Fruit fly (Drosophila melanogaster) whole organism, embryonic: ENCODE measurements around the gene CG12256.

Source experiments
- Antp ChIP-seq: fragments of 200-800 bp; sonication (Bioruptor generic); optimal IDR thresholded peaks from 3 replicates; lab custom pipeline; 2016; ENCODE audit warnings: missing biosample characterization, missing genetic modification characterization
- Atf-2 ChIP-seq: fragments of 200-800 bp; sonication (Bioruptor generic); optimal IDR thresholded peaks from 2 replicates; lab custom pipeline; 2016; ENCODE audit warnings: missing biosample characterization, missing genetic modification characterization
- CG1024 ChIP-seq: fragments of 200-800 bp; sonication (Bioruptor generic); IDR thresholded peaks from 2 replicates; pipeline ENCODE4 v1.3.6; 2022; ENCODE audit warnings: missing biosample characterization, missing genetic modification characterization
- CG10366 ChIP-seq: fragments of 200-800 bp; sonication (Bioruptor generic); IDR thresholded peaks from 2 replicates; pipeline ENCODE4 v1.3.6; 2022; ENCODE audit warnings: missing biosample characterization, missing genetic modification characterization
- CG11093 ChIP-seq: fragments of 200-800 bp; sonication (Bioruptor generic); IDR thresholded peaks from 3 replicates; pipeline ENCODE4 v1.3.6; 2022; ENCODE audit warnings: missing biosample characterization, missing genetic modification characterization
- CG11398 ChIP-seq: fragments of 200-800 bp; sonication (Bioruptor generic); optimal IDR thresholded peaks from 2 replicates; lab custom pipeline; 2016; ENCODE audit warnings: missing biosample characterization, missing genetic modification characterization
- CG11695 ChIP-seq: fragments of 200-800 bp; sonication (Bioruptor generic); IDR thresholded peaks from 3 replicates; pipeline ENCODE4 v1.3.6; 2022; ENCODE audit warnings: missing biosample characterization, missing genetic modification characterization
- CG11696 ChIP-seq: fragments of 200-800 bp; sonication (Bioruptor generic); IDR thresholded peaks from 2 replicates; pipeline ENCODE4 v1.3.6; 2022; ENCODE audit warnings: missing biosample characterization, missing genetic modification characterization
- CG12659 ChIP-seq: fragments of 200-800 bp; sonication (Bioruptor generic); optimal IDR thresholded peaks from 3 replicates; lab custom pipeline; 2017; ENCODE audit warnings: mild to moderate bottlenecking, missing biosample characterization, missing genetic modification reagents, missing genetic modification characterization
- CG17186 ChIP-seq: fragments of 200-800 bp; sonication (Bioruptor generic); optimal IDR thresholded peaks from 3 replicates; lab custom pipeline; 2017; ENCODE audit warnings: missing biosample characterization, missing genetic modification reagents, missing genetic modification characterization
- CG17361 ChIP-seq: fragments of 200-800 bp; sonication (Bioruptor generic); IDR thresholded peaks from 3 replicates; pipeline ENCODE4 v1.3.6; 2022; ENCODE audit warnings: missing biosample characterization, missing genetic modification characterization
- CG17802 ChIP-seq: fragments of 200-800 bp; sonication (Bioruptor generic); optimal IDR thresholded peaks from 2 replicates; lab custom pipeline; 2018; ENCODE audit warnings: missing biosample characterization, mild to moderate bottlenecking, missing genetic modification characterization, moderate library complexity
- CG18764 ChIP-seq: fragments of 200-800 bp; sonication (Bioruptor generic); optimal IDR thresholded peaks from 3 replicates; lab custom pipeline; 2016; ENCODE audit warnings: missing biosample characterization, missing genetic modification characterization
- CG31441 ChIP-seq: fragments of 200-800 bp; sonication (Bioruptor generic); IDR thresholded peaks from 2 replicates; pipeline ENCODE4 v1.3.6; 2022; ENCODE audit warnings: missing biosample characterization, missing genetic modification characterization
- CG34224 ChIP-seq: fragments of 200-800 bp; sonication (Bioruptor generic); IDR thresholded peaks from 3 replicates; pipeline ENCODE4 v1.3.6; 2022; ENCODE audit warnings: missing biosample characterization, missing genetic modification characterization; ENCODE audit not compliant: partially characterized antibody
- CG4617 ChIP-seq: fragments of 200-800 bp; sonication (Bioruptor generic); optimal IDR thresholded peaks from 3 replicates; lab custom pipeline; 2016; ENCODE audit warnings: missing biosample characterization, missing genetic modification characterization, borderline replicate concordance
- CG4820 ChIP-seq: fragments of 200-800 bp; sonication (Bioruptor generic); optimal IDR thresholded peaks from 3 replicates; lab custom pipeline; 2016; ENCODE audit warnings: missing biosample characterization, missing genetic modification characterization
- CG7987 ChIP-seq: fragments of 200-800 bp; sonication (Bioruptor generic); optimal IDR thresholded peaks from 2 replicates; lab custom pipeline; 2018; ENCODE audit warnings: missing biosample characterization, mild to moderate bottlenecking, missing genetic modification characterization, moderate library complexity
- CHES-1-like ChIP-seq: fragments of 200-800 bp; sonication (Bioruptor generic); optimal IDR thresholded peaks from 2 replicates; lab custom pipeline; 2016; ENCODE audit warnings: missing biosample characterization, missing genetic modification characterization
- Deaf1 ChIP-seq: fragments of 200-800 bp; optimal IDR thresholded peaks from 3 replicates; lab custom pipeline; 2019; ENCODE audit warnings: missing biosample characterization, mild to moderate bottlenecking, missing genetic modification characterization, moderate library complexity
- Dll ChIP-seq: fragments of 200-800 bp; sonication (Bioruptor generic); IDR thresholded peaks from 4 replicates; pipeline ENCODE4 v1.3.6; 2022; ENCODE audit warnings: missing biosample characterization, missing genetic modification characterization; ENCODE audit not compliant: partially characterized antibody
- Drgx ChIP-seq: fragments of 200-800 bp; sonication (Bioruptor generic); IDR thresholded peaks from 2 replicates; pipeline ENCODE4 v1.3.6; 2022; ENCODE audit warnings: missing biosample characterization, missing genetic modification characterization
- ERR ChIP-seq: fragments of 200-800 bp; sonication (Bioruptor generic); optimal IDR thresholded peaks from 2 replicates; lab custom pipeline; 2016; ENCODE audit warnings: missing biosample characterization, missing genetic modification characterization
- GATAe ChIP-seq: fragments of 200-800 bp; sonication (Bioruptor generic); conservative IDR thresholded peaks from 2 replicates; pipeline ENCODE4 v1.3.6; 2022; ENCODE audit warnings: missing biosample characterization, missing genetic modification characterization
- Gug ChIP-seq: fragments of 200-800 bp; sonication (Bioruptor generic); IDR thresholded peaks from 4 replicates; pipeline ENCODE4 v1.3.6; 2022; ENCODE audit warnings: missing biosample characterization, missing genetic modification characterization
- Hr3 ChIP-seq: fragments of 200-800 bp; sonication (Bioruptor generic); optimal IDR thresholded peaks from 3 replicates; lab custom pipeline; 2016; ENCODE audit warnings: missing biosample characterization, missing genetic modification characterization
- Hr78 ChIP-seq, 2 experiments: fragments of 200-800 bp in 1 of 2; fragments of >200 bp in 1 of 2; sonication (Bioruptor generic) in 1 of 2; optimal IDR thresholded peaks; 2 replicates each; lab custom pipeline; 2017 to 2019; ENCODE audit warnings: missing biosample characterization in 2 of 2, missing genetic modification characterization in 2 of 2, mild to moderate bottlenecking in 1 of 2, moderate library complexity in 1 of 2
- Lim3 ChIP-seq: fragments of 200-800 bp; sonication (Bioruptor generic); IDR thresholded peaks from 2 replicates; pipeline ENCODE4 v1.3.6; 2022; ENCODE audit warnings: missing biosample characterization, missing genetic modification characterization
- Lpt ChIP-seq: fragments of >200 bp; optimal IDR thresholded peaks from 2 replicates; lab custom pipeline; 2018; ENCODE audit warnings: missing biosample characterization, missing genetic modification characterization
- MESR4 ChIP-seq: fragments of 200-800 bp; sonication (Bioruptor generic); optimal IDR thresholded peaks from 2 replicates; lab custom pipeline; 2018; ENCODE audit warnings: missing biosample characterization, mild to moderate bottlenecking, missing genetic modification characterization, moderate library complexity
- Opbp ChIP-seq: fragments of 200-800 bp; sonication (Bioruptor generic); IDR thresholded peaks from 3 replicates; pipeline ENCODE4 v1.3.6; 2022; ENCODE audit warnings: missing biosample characterization, missing genetic modification characterization; ENCODE audit not compliant: partially characterized antibody
- Sry-δ ChIP-seq: fragments of 200-800 bp; sonication (Bioruptor generic); optimal IDR thresholded peaks from 2 replicates; lab custom pipeline; 2016; ENCODE audit warnings: missing biosample characterization, missing genetic modification characterization
- ac ChIP-seq: fragments of 200-800 bp; sonication (Bioruptor generic); optimal IDR thresholded peaks from 3 replicates; lab custom pipeline; 2017; ENCODE audit warnings: missing biosample characterization, mild to moderate bottlenecking, missing genetic modification characterization
- ato ChIP-seq: fragments of 200-800 bp; sonication (Bioruptor generic); IDR thresholded peaks from 2 replicates; pipeline ENCODE4 v1.3.6; 2022; ENCODE audit warnings: missing biosample characterization, missing genetic modification characterization; ENCODE audit not compliant: partially characterized antibody
- chinmo ChIP-seq: fragments of 200-800 bp; sonication (Bioruptor generic); IDR thresholded peaks from 4 replicates; pipeline ENCODE4 v1.3.6; 2022; ENCODE audit warnings: missing biosample characterization, missing genetic modification characterization; ENCODE audit not compliant: partially characterized antibody
- crp ChIP-seq, 2 experiments: fragments of 200-800 bp; sonication (Bioruptor generic); optimal IDR thresholded peaks; 2 replicates in 1 of 2; 3 replicates in 1 of 2; lab custom pipeline; 2017; ENCODE audit warnings: missing biosample characterization in 2 of 2, missing genetic modification characterization in 2 of 2, mild to moderate bottlenecking in 1 of 2, moderate library complexity in 1 of 2
- exex ChIP-seq: fragments of 200-800 bp; sonication (Bioruptor generic); optimal IDR thresholded peaks from 4 replicates; lab custom pipeline; 2018; ENCODE audit warnings: missing biosample characterization, mild to moderate bottlenecking, missing genetic modification characterization, moderate library complexity
- fd102C ChIP-seq: fragments of 200-800 bp; sonication (Bioruptor generic); optimal IDR thresholded peaks from 2 replicates; lab custom pipeline; 2018; ENCODE audit warnings: missing biosample characterization, mild to moderate bottlenecking, missing genetic modification characterization, moderate library complexity
- hth ChIP-seq: fragments of >200 bp; optimal IDR thresholded peaks from 2 replicates; lab custom pipeline; 2017; ENCODE audit warnings: inconsistent platforms
- inv ChIP-seq: fragments of 200-800 bp; sonication (Bioruptor generic); IDR thresholded peaks from 2 replicates; pipeline ENCODE4 v1.3.6; 2022; ENCODE audit warnings: missing biosample characterization, missing genetic modification characterization; ENCODE audit not compliant: partially characterized antibody
- jumu ChIP-seq: fragments of 200-800 bp; sonication (Bioruptor generic); optimal IDR thresholded peaks from 3 replicates; lab custom pipeline; 2016; ENCODE audit warnings: missing biosample characterization, missing genetic modification characterization
- kay ChIP-seq: fragments of 200-800 bp; sonication (Bioruptor generic); optimal IDR thresholded peaks from 2 replicates; lab custom pipeline; 2016; ENCODE audit warnings: missing biosample characterization, missing genetic modification characterization
- knrl ChIP-seq: fragments of 200-800 bp; sonication (Bioruptor generic); IDR thresholded peaks from 3 replicates; pipeline ENCODE4 v1.3.6; 2022; ENCODE audit warnings: missing biosample characterization, missing genetic modification characterization; ENCODE audit not compliant: partially characterized antibody
- luna ChIP-seq: fragments of 200-800 bp; sonication (Bioruptor generic); optimal IDR thresholded peaks from 2 replicates; lab custom pipeline; 2016; ENCODE audit warnings: missing biosample characterization, missing genetic modification characterization
- nerfin-1 ChIP-seq: fragments of 200-800 bp; sonication (Bioruptor generic); optimal IDR thresholded peaks from 3 replicates; lab custom pipeline; 2019; ENCODE audit warnings: missing biosample characterization, mild to moderate bottlenecking, missing genetic modification characterization, moderate library complexity
- nerfin-2 ChIP-seq: fragments of 200-800 bp; sonication (Bioruptor generic); IDR thresholded peaks from 2 replicates; pipeline ENCODE4 v1.3.6; 2022; ENCODE audit warnings: missing biosample characterization, missing genetic modification characterization; ENCODE audit not compliant: partially characterized antibody
- pzg ChIP-seq: fragments of 200-800 bp; sonication (Bioruptor generic); optimal IDR thresholded peaks from 3 replicates; lab custom pipeline; 2018; ENCODE audit warnings: missing biosample characterization, mild to moderate bottlenecking, missing genetic modification characterization, moderate library complexity
- seq ChIP-seq: fragments of 200-800 bp; sonication (Bioruptor generic); IDR thresholded peaks from 2 replicates; pipeline ENCODE4 v1.3.6; 2022; ENCODE audit warnings: missing biosample characterization, missing genetic modification characterization
- wdn ChIP-seq: fragments of 200-800 bp; sonication (Bioruptor generic); IDR thresholded peaks from 2 replicates; pipeline ENCODE4 v1.3.6; 2022; ENCODE audit warnings: missing biosample characterization, missing genetic modification characterization
- zen2 ChIP-seq: fragments of 200-800 bp; sonication (Bioruptor generic); IDR thresholded peaks from 3 replicates; pipeline ENCODE4 v1.3.6; 2022; ENCODE audit warnings: missing biosample characterization, missing genetic modification characterization; ENCODE audit not compliant: partially characterized antibody
- zfh1 ChIP-seq: fragments of 200-800 bp; sonication (Bioruptor generic); IDR thresholded peaks from 3 replicates; pipeline ENCODE4 v1.3.6; 2022; ENCODE audit warnings: missing biosample characterization, missing genetic modification characterization

Gene CG12256

dm6 chr3R:12219497-12219896 lies 6.6 kb downstream of the CG12256 start, which contains the start of gene Cog1 (continued):
- TF ChIP-seq crp (GFP tag; optimal IDR thresholded peaks at IDR 0.05; lab: Kevin White, UChicago), result peak in 1 of 2 experiments; percentile 77
- TF ChIP-seq CG11696 (GFP tag; lab: Robert Waterston, UW), result no peak
- no peak for TF ChIP-seq Deaf1 (tag; lab: Kevin White, UChicago)
- TF ChIP-seq inv (GFP tag; lab: Robert Waterston, UW), result peak; percentile 39
- TF ChIP-seq ac (GFP tag; lab: Kevin White, UChicago), result no peak
- no peak for TF ChIP-seq CG17802 (tag; lab: Kevin White, UChicago)
- no peak for TF ChIP-seq Gug (GFP tag; lab: Robert Waterston, UW)
- peak; percentile 75 for TF ChIP-seq zen2
- TF ChIP-seq CG4820, result no peak
- TF ChIP-seq Drgx (GFP tag; lab: Robert Waterston, UW), result no peak
- 0 out of 4 replicates have a peak, but pooled peaks have one; percentile 37 for TF ChIP-seq chinmo
- no peak for TF ChIP-seq CG11093 (GFP tag; lab: Robert Waterston, UW)
- no peak for TF ChIP-seq GATAe (GFP tag; lab: Robert Waterston, UW)
- TF ChIP-seq jumu, result no peak
- TF ChIP-seq CG18764, result no peak
- no peak for TF ChIP-seq hth (lab: Kevin White, UChicago)
- TF ChIP-seq Lim3, result no peak
- peak; percentile 73; the same call in 2 of the 3 replicates for TF ChIP-seq Opbp
- no peak for TF ChIP-seq Atf-2 (GFP tag; lab: Kevin White, UChicago)
- TF ChIP-seq CG4617, result no peak
- no peak for TF ChIP-seq CG12659 (GFP tag; lab: Kevin White, UChicago)
- no peak for TF ChIP-seq nerfin-2 (GFP tag; lab: Robert Waterston, UW)
- TF ChIP-seq seq, result no peak
- peak; percentile 84 for TF ChIP-seq Dll (GFP tag; lab: Robert Waterston, UW)
- TF ChIP-seq wdn (GFP tag; lab: Robert Waterston, UW), result no peak
- peak; percentile 45 for TF ChIP-seq Sry-δ (GFP tag; lab: Kevin White, UChicago)
- peak; percentile 42 for TF ChIP-seq pzg (GFP tag; lab: Kevin White, UChicago)
- no peak for TF ChIP-seq CG17186 (GFP tag; lab: Kevin White, UChicago)
- TF ChIP-seq kay (GFP tag; lab: Kevin White, UChicago), result no peak
- no peak for TF ChIP-seq Antp (GFP tag; lab: Kevin White, UChicago)
- TF ChIP-seq MESR4 (GFP tag; lab: Kevin White, UChicago), result peak; percentile 67
- TF ChIP-seq CG11695 (GFP tag; lab: Robert Waterston, UW), result no peak
- TF ChIP-seq ERR, result no peak
- no peak for TF ChIP-seq CHES-1-like
- TF ChIP-seq exex, result no peak
- TF ChIP-seq CG11398, result no peak
- no peak for TF ChIP-seq Lpt (GFP tag; lab: Kevin White, UChicago)
- TF ChIP-seq Hr78 (GFP tag; optimal IDR thresholded peaks at IDR 0.05; lab: Kevin White, UChicago), result no peak
- TF ChIP-seq CG7987 (GFP tag; lab: Kevin White, UChicago), result no peak
- no peak for TF ChIP-seq nerfin-1
- TF ChIP-seq CG1024 (GFP tag; lab: Robert Waterston, UW), result no peak
- no peak for TF ChIP-seq CG31441 (GFP tag; lab: Robert Waterston, UW)
- no peak for TF ChIP-seq CG10366 (GFP tag; lab: Robert Waterston, UW)
- TF ChIP-seq fd102C, result no peak
- peak; percentile 55; the same call in 1 of the 2 replicates for TF ChIP-seq ato (GFP tag; lab: Robert Waterston, UW)
- TF ChIP-seq CG17361 (GFP tag; lab: Robert Waterston, UW), result no peak
- peak; percentile 79 for TF ChIP-seq CG34224 (GFP tag; lab: Robert Waterston, UW)
- no peak for TF ChIP-seq zfh1 (GFP tag; lab: Robert Waterston, UW)
- peak; percentile 55; the same call in 2 of the 3 replicates for TF ChIP-seq knrl
- no peak for TF ChIP-seq Hr3 (GFP tag; lab: Kevin White, UChicago)
- no peak for TF ChIP-seq luna (GFP tag; lab: Kevin White, UChicago)
